Fruit fly (Drosophila melanogaster) whole organism, embryonic: ENCODE results near the gene IFT54.

Experiments used
- Awh ChIP-seq: fragments of 200-800 bp; sonication (Bioruptor generic); IDR thresholded peaks from 2 replicates; pipeline ENCODE4, ENCODE4 v1.3.6; 2022; ENCODE audit warnings: missing biosample characterization, missing genetic modification characterization
- Bdp1 ChIP-seq: fragments of 200-800 bp; sonication (Bioruptor generic); optimal IDR thresholded peaks from 3 replicates; lab custom pipeline; 2016; ENCODE audit warnings: missing biosample characterization, missing genetic modification characterization
- C15 ChIP-seq: fragments of 200-800 bp; sonication (Bioruptor generic); IDR thresholded peaks from 3 replicates; pipeline ENCODE4 v1.3.6; 2022; ENCODE audit warnings: missing biosample characterization, missing genetic modification characterization
- CG10267 ChIP-seq: fragments of 200-800 bp; sonication (Bioruptor generic); optimal IDR thresholded peaks from 2 replicates; lab custom pipeline; 2018; ENCODE audit warnings: missing biosample characterization, mild to moderate bottlenecking, missing genetic modification characterization, moderate library complexity
- CG11093 ChIP-seq: fragments of 200-800 bp; sonication (Bioruptor generic); IDR thresholded peaks from 3 replicates; pipeline ENCODE4 v1.3.6; 2022; ENCODE audit warnings: missing biosample characterization, missing genetic modification characterization
- CG11504 ChIP-seq: fragments of 200-800 bp; sonication (Bioruptor generic); optimal IDR thresholded peaks from 3 replicates; lab custom pipeline; 2019; ENCODE audit warnings: missing biosample characterization, mild to moderate bottlenecking, missing genetic modification characterization, moderate library complexity
- CG12299 ChIP-seq: fragments of 200-800 bp; sonication (Bioruptor generic); optimal IDR thresholded peaks from 2 replicates; lab custom pipeline; 2018; ENCODE audit warnings: missing biosample characterization, mild to moderate bottlenecking, missing genetic modification characterization
- CG13287 ChIP-seq: fragments of 200-800 bp; sonication (Bioruptor generic); IDR thresholded peaks from 2 replicates; pipeline ENCODE4 v1.3.6; 2022; ENCODE audit warnings: missing biosample characterization, missing genetic modification characterization; ENCODE audit not compliant: partially characterized antibody
- CG15514 ChIP-seq: fragments of 200-800 bp; sonication (Bioruptor generic); optimal IDR thresholded peaks from 3 replicates; lab custom pipeline; 2017; ENCODE audit warnings: missing biosample characterization, missing genetic modification characterization, mild to moderate bottlenecking, moderate library complexity, missing genetic modification reagents
- CG1602 ChIP-seq: fragments of 200-800 bp; sonication (Bioruptor generic); optimal IDR thresholded peaks from 3 replicates; lab custom pipeline; 2016; ENCODE audit warnings: missing biosample characterization, missing genetic modification characterization
- CG17186 ChIP-seq: fragments of 200-800 bp; sonication (Bioruptor generic); optimal IDR thresholded peaks from 3 replicates; lab custom pipeline; 2017; ENCODE audit warnings: missing biosample characterization, missing genetic modification reagents, missing genetic modification characterization
- CG18599 ChIP-seq: fragments of 200-800 bp; sonication (Bioruptor generic); optimal IDR thresholded peaks from 3 replicates; lab custom pipeline; 2017; ENCODE audit warnings: missing biosample characterization, missing genetic modification characterization, mild to moderate bottlenecking, moderate library complexity, missing genetic modification reagents
- CG2712 ChIP-seq: fragments of 200-800 bp; optimal IDR thresholded peaks from 3 replicates; lab custom pipeline; 2019; ENCODE audit warnings: missing biosample characterization, mild to moderate bottlenecking, missing genetic modification characterization, moderate library complexity
- CG31388 ChIP-seq: fragments of 200-800 bp; sonication (Bioruptor generic); optimal IDR thresholded peaks from 2 replicates; lab custom pipeline; 2016; ENCODE audit warnings: missing biosample characterization, missing genetic modification characterization
- CG32532 ChIP-seq: fragments of 200-800 bp; sonication (Bioruptor generic); IDR thresholded peaks from 2 replicates; pipeline ENCODE4 v1.3.6; 2022; ENCODE audit warnings: missing biosample characterization, missing genetic modification characterization
- CG3726 ChIP-seq: fragments of 200-800 bp; sonication (Bioruptor generic); IDR thresholded peaks from 3 replicates; pipeline ENCODE4, ENCODE4 v1.3.6; 2022; ENCODE audit warnings: missing biosample characterization, missing genetic modification characterization
- CG4328 ChIP-seq: fragments of 200-800 bp; sonication (Bioruptor generic); optimal IDR thresholded peaks from 3 replicates; lab custom pipeline; 2017; ENCODE audit warnings: missing biosample characterization, missing genetic modification reagents, missing genetic modification characterization
- CG5245 ChIP-seq: fragments of 200-800 bp; sonication (Bioruptor generic); optimal IDR thresholded peaks from 3 replicates; lab custom pipeline; 2016; ENCODE audit warnings: missing biosample characterization, missing genetic modification characterization
- CG6254 ChIP-seq: fragments of 200-800 bp; sonication (Bioruptor generic); optimal IDR thresholded peaks from 3 replicates; lab custom pipeline; 2017; ENCODE audit warnings: mild to moderate bottlenecking, missing biosample characterization, missing genetic modification reagents, missing genetic modification characterization
- CG6683 ChIP-seq: fragments of 200-800 bp; sonication (Bioruptor generic); optimal IDR thresholded peaks from 2 replicates; lab custom pipeline; 2017; ENCODE audit warnings: missing biosample characterization, mild to moderate bottlenecking, missing genetic modification characterization, missing genetic modification reagents
- CG7271 ChIP-seq: fragments of 200-800 bp; sonication (Bioruptor generic); optimal IDR thresholded peaks from 2 replicates; lab custom pipeline; 2018; ENCODE audit warnings: missing biosample characterization, mild to moderate bottlenecking, missing genetic modification characterization, moderate library complexity
- D19A ChIP-seq: fragments of 200-800 bp; optimal IDR thresholded peaks from 3 replicates; lab custom pipeline; 2019; ENCODE audit warnings: missing biosample characterization, mild to moderate bottlenecking, missing genetic modification characterization, moderate library complexity
- D19B ChIP-seq: fragments of 200-800 bp; sonication (Bioruptor generic); optimal IDR thresholded peaks from 2 replicates; lab custom pipeline; 2017; ENCODE audit warnings: missing biosample characterization, mild to moderate bottlenecking, missing genetic modification characterization
- Dad ChIP-seq: fragments of 200-800 bp; sonication (Bioruptor generic); optimal IDR thresholded peaks from 3 replicates; lab custom pipeline; 2016; ENCODE audit warnings: missing biosample characterization, missing genetic modification characterization
- Drgx ChIP-seq: fragments of 200-800 bp; sonication (Bioruptor generic); IDR thresholded peaks from 2 replicates; pipeline ENCODE4 v1.3.6; 2022; ENCODE audit warnings: missing biosample characterization, missing genetic modification characterization
- Ets97D ChIP-seq: fragments of 200-800 bp; sonication (Bioruptor generic); optimal IDR thresholded peaks from 3 replicates; lab custom pipeline; 2016; ENCODE audit warnings: missing biosample characterization, missing genetic modification characterization
- Gsc ChIP-seq: fragments of 200-800 bp; sonication (Bioruptor generic); IDR thresholded peaks from 2 replicates; pipeline ENCODE4 v1.3.6; 2022; ENCODE audit warnings: missing biosample characterization, missing genetic modification characterization
- H2.0 ChIP-seq: fragments of 200-800 bp; sonication (Bioruptor generic); IDR thresholded peaks from 2 replicates; pipeline ENCODE4 v1.3.6; 2022; ENCODE audit warnings: missing biosample characterization, missing genetic modification characterization
- HmgZ ChIP-seq: fragments of 200-800 bp; sonication (Bioruptor generic); optimal IDR thresholded peaks from 2 replicates; lab custom pipeline; 2018; ENCODE audit warnings: missing biosample characterization, mild to moderate bottlenecking, missing genetic modification characterization
- Hr3 ChIP-seq: fragments of 200-800 bp; sonication (Bioruptor generic); optimal IDR thresholded peaks from 3 replicates; lab custom pipeline; 2016; ENCODE audit warnings: missing biosample characterization, missing genetic modification characterization
- Lim3 ChIP-seq: fragments of 200-800 bp; sonication (Bioruptor generic); IDR thresholded peaks from 2 replicates; pipeline ENCODE4 v1.3.6; 2022; ENCODE audit warnings: missing biosample characterization, missing genetic modification characterization
- Meics ChIP-seq: fragments of 200-800 bp; sonication (Bioruptor generic); optimal IDR thresholded peaks from 2 replicates; lab custom pipeline; 2017; ENCODE audit warnings: missing biosample characterization, mild to moderate bottlenecking, missing genetic modification characterization
- Rfx ChIP-seq: fragments of 200-800 bp; sonication (Bioruptor generic); IDR thresholded peaks from 2 replicates; pipeline ENCODE4 v1.3.6; 2022; ENCODE audit warnings: missing biosample characterization, missing genetic modification characterization
- Six4 ChIP-seq: fragments of 200-800 bp; sonication (Bioruptor generic); optimal IDR thresholded peaks from 2 replicates; lab custom pipeline; 2016; ENCODE audit warnings: missing biosample characterization, missing genetic modification characterization
- Xrp1 ChIP-seq: fragments of 200-800 bp; sonication (Bioruptor generic); IDR thresholded peaks from 2 replicates; pipeline ENCODE4 v1.3.6; 2022; ENCODE audit warnings: missing biosample characterization, missing genetic modification characterization
- ara ChIP-seq: fragments of 200-800 bp; sonication (Bioruptor generic); IDR thresholded peaks from 2 replicates; pipeline ENCODE4 v1.3.6; 2022; ENCODE audit warnings: missing biosample characterization, missing genetic modification characterization
- ash1 ChIP-seq: fragments of 200-800 bp; sonication (Bioruptor generic); optimal IDR thresholded peaks from 2 replicates; lab custom pipeline; 2018; ENCODE audit warnings: missing biosample characterization, mild to moderate bottlenecking, missing genetic modification characterization
- dpn ChIP-seq, 2 experiments: fragments of 200-800 bp; sonication (Bioruptor generic); optimal IDR thresholded peaks; 3 replicates each; lab custom pipeline; 2016; ENCODE audit warnings: missing biosample characterization in 2 of 2, missing genetic modification characterization in 2 of 2
- mirr ChIP-seq: fragments of 200-800 bp; sonication (Bioruptor generic); optimal IDR thresholded peaks from 3 replicates; lab custom pipeline; 2018; ENCODE audit warnings: missing biosample characterization, mild to moderate bottlenecking, missing genetic modification characterization
- psq ChIP-seq: fragments of 200-800 bp; sonication (Bioruptor generic); optimal IDR thresholded peaks from 2 replicates; lab custom pipeline; 2017; ENCODE audit warnings: missing biosample characterization, missing genetic modification characterization
- repo ChIP-seq: fragments of 200-800 bp; sonication (Bioruptor generic); optimal IDR thresholded peaks from 2 replicates; lab custom pipeline; 2016; ENCODE audit warnings: missing biosample characterization, missing genetic modification characterization
- rib ChIP-seq: fragments of 200-800 bp; sonication (Bioruptor generic); IDR thresholded peaks from 2 replicates; pipeline ENCODE4 v1.3.6; 2022; ENCODE audit warnings: missing biosample characterization, missing genetic modification characterization
- row ChIP-seq: fragments of 200-800 bp; sonication (Bioruptor generic); IDR thresholded peaks from 3 replicates; pipeline ENCODE4 v1.3.6; 2022; ENCODE audit warnings: missing biosample characterization, missing genetic modification characterization
- sim ChIP-seq: fragments of 200-800 bp; sonication (Bioruptor generic); IDR thresholded peaks from 2 replicates; pipeline ENCODE4 v1.3.6; 2022; ENCODE audit warnings: missing biosample characterization, missing genetic modification characterization
- slbo ChIP-seq: fragments of 200-800 bp; sonication (Bioruptor generic); IDR thresholded peaks from 2 replicates; pipeline ENCODE4 v1.3.6; 2022; ENCODE audit warnings: missing biosample characterization, missing genetic modification characterization
- slou ChIP-seq: fragments of 200-800 bp; sonication (Bioruptor generic); optimal IDR thresholded peaks from 3 replicates; lab custom pipeline; 2016; ENCODE audit warnings: missing biosample characterization, missing genetic modification characterization
- slp2 ChIP-seq: fragments of 200-800 bp; sonication (Bioruptor generic); optimal IDR thresholded peaks from 2 replicates; lab custom pipeline; 2016; ENCODE audit warnings: missing biosample characterization, missing genetic modification characterization
- sob ChIP-seq: fragments of 200-800 bp; sonication (Bioruptor generic); IDR thresholded peaks from 2 replicates; pipeline ENCODE4 v1.3.6; 2022; ENCODE audit warnings: missing biosample characterization, missing genetic modification characterization
- sqz ChIP-seq: fragments of 200-800 bp; sonication (Bioruptor generic); optimal IDR thresholded peaks from 3 replicates; lab custom pipeline; 2018; ENCODE audit warnings: missing biosample characterization, mild to moderate bottlenecking, missing genetic modification characterization
- tio ChIP-seq: fragments of 200-800 bp; sonication (Bioruptor generic); optimal IDR thresholded peaks from 2 replicates; lab custom pipeline; 2017; ENCODE audit warnings: missing biosample characterization, missing genetic modification characterization, inconsistent platforms
- trh ChIP-seq: fragments of 200-800 bp; sonication (Bioruptor generic); optimal IDR thresholded peaks from 2 replicates; lab custom pipeline; 2016; ENCODE audit warnings: missing biosample characterization, missing genetic modification characterization

Gene IFT54

dm6 chr3R:14353733-14354152, 51.5 kb downstream of the IFT54 start (continued):
- peak; percentile 40 for TF ChIP-seq Six4 (GFP tag; lab: Kevin White, UChicago)
- TF ChIP-seq CG11093 (GFP tag; lab: Robert Waterston, UW): 0 out of 3 replicates have a peak, but pooled peaks have one; percentile 42
- peak; percentile 87 for TF ChIP-seq CG18599 (GFP tag; lab: Kevin White, UChicago)
- peak; percentile 62 for TF ChIP-seq sqz (GFP tag; lab: Kevin White, UChicago)
- TF ChIP-seq CG6683: peak; percentile 72
- peak; percentile 13 for TF ChIP-seq tio (GFP tag; lab: Kevin White, UChicago)
- TF ChIP-seq CG13287 (GFP tag; lab: Robert Waterston, UW): no peak
- TF ChIP-seq CG32532: peak; percentile 69
- peak; percentile 61 for TF ChIP-seq sob (GFP tag; lab: Robert Waterston, UW)
- TF ChIP-seq Gsc: 0 out of 2 replicates have a peak, but pooled peaks have one; percentile 28
- peak; percentile 85 for TF ChIP-seq Meics (GFP tag; lab: Kevin White, UChicago)
- TF ChIP-seq dpn (GFP tag; optimal IDR thresholded peaks at IDR 0.05; lab: Kevin White, UChicago): peak in 1 of 2 experiments; percentile 38
- peak; percentile 18 for TF ChIP-seq CG1602 (GFP tag; lab: Kevin White, UChicago)
- peak; percentile 39; the same call in 1 of the 2 replicates for TF ChIP-seq Awh (GFP tag; lab: Robert Waterston, UW)
- TF ChIP-seq slp2 (GFP tag; lab: Kevin White, UChicago): no peak
- no peak for TF ChIP-seq CG31388 (GFP tag; lab: Kevin White, UChicago)
- 0 out of 2 replicates have a peak, but pooled peaks have one; percentile 35 for TF ChIP-seq rib
- no peak for TF ChIP-seq Lim3 (GFP tag; lab: Robert Waterston, UW)
- peak; percentile 45 for TF ChIP-seq D19B (GFP tag; lab: Kevin White, UChicago)
- no peak for TF ChIP-seq CG17186 (GFP tag; lab: Kevin White, UChicago)
- TF ChIP-seq C15 (GFP tag; lab: Robert Waterston, UW): 0 out of 3 replicates have a peak, but pooled peaks have one; percentile 42
- TF ChIP-seq HmgZ (tag; lab: Kevin White, UChicago): peak; percentile 14
- TF ChIP-seq slou (GFP tag; lab: Kevin White, UChicago): no peak
- peak; percentile 9 for TF ChIP-seq CG4328 (GFP tag; lab: Kevin White, UChicago)
- peak; percentile 71; the same call in 1 of the 2 replicates for TF ChIP-seq Xrp1
- TF ChIP-seq slbo (GFP tag; lab: Robert Waterston, UW): peak; percentile 68
- TF ChIP-seq D19A (tag; lab: Kevin White, UChicago): peak; percentile 78
- 0 out of 2 replicates have a peak, but pooled peaks have one; percentile 7 for TF ChIP-seq H2.0
- peak; percentile 91 for TF ChIP-seq CG11504 (tag; lab: Kevin White, UChicago)
- TF ChIP-seq trh (GFP tag; lab: Kevin White, UChicago): no peak
- peak; percentile 17 for TF ChIP-seq mirr
- TF ChIP-seq CG2712 (tag; lab: Kevin White, UChicago): peak; percentile 88
- TF ChIP-seq Ets97D (GFP tag; lab: Kevin White, UChicago): no peak
- TF ChIP-seq CG15514 (GFP tag; lab: Kevin White, UChicago): peak; percentile 62
- peak; percentile 53 for TF ChIP-seq Hr3 (GFP tag; lab: Kevin White, UChicago)
- TF ChIP-seq CG12299 (tag; lab: Kevin White, UChicago): peak; percentile 32
- peak; percentile 49 for TF ChIP-seq CG5245 (GFP tag; lab: Kevin White, UChicago)
- TF ChIP-seq repo (GFP tag; lab: Kevin White, UChicago): no peak
- TF ChIP-seq CG3726 (GFP tag; lab: Robert Waterston, UW): no peak
- no peak for TF ChIP-seq Bdp1
- 0 out of 2 replicates have a peak, but pooled peaks have one; percentile 35 for TF ChIP-seq ara (GFP tag; lab: Robert Waterston, UW)
- TF ChIP-seq CG10267 (tag; lab: Kevin White, UChicago): peak; percentile 71
- no peak for TF ChIP-seq psq
- TF ChIP-seq Rfx (GFP tag; lab: Robert Waterston, UW): peak; percentile 67
- peak; percentile 86 for TF ChIP-seq Drgx (GFP tag; lab: Robert Waterston, UW)
- no peak for TF ChIP-seq ash1 (GFP tag; lab: Kevin White, UChicago)
- TF ChIP-seq sim: peak; percentile 18; the same call in 1 of the 2 replicates
- TF ChIP-seq row (GFP tag; lab: Robert Waterston, UW): peak; percentile 58
- TF ChIP-seq CG6254 (GFP tag; lab: Kevin White, UChicago): peak; percentile 62
- TF ChIP-seq CG7271 (tag; lab: Kevin White, UChicago): no peak
- TF ChIP-seq Dad (GFP tag; lab: Kevin White, UChicago): no peak
